Worm (Caenorhabditis elegans): ENCODE data around the gene srh-212.

DNA sequence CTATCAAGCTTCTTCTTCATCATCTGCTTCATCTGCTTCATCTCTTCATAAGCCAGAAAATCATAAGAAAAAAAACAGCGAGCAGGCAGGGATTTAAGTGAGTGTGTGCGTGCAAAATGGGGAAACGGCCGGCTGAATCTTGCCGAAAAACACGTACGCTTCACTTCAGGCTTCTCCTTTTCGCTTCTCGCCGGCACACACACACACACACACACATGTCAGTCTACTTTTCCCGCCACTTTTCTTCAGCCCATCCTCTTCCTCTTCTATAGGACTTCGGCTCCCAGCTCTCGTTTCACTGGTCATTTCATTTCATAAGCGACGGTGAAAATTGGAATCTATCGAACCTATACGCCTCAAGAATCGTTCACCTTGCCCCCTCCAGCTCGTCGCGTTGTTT, 17.7 kb downstream of the srh-212 start:
- TF ChIP-seq snpc-4 (tag; optimal IDR thresholded peaks at IDR 0.05) = no peak
- TF ChIP-seq ceh-82 (tag; optimal IDR thresholded peaks at IDR 0.05) = no peak
- no peak for TF ChIP-seq skn-1 (tag; optimal IDR thresholded peaks at IDR 0.05)
- no peak for TF ChIP-seq ceh-28 (tag; optimal IDR thresholded peaks at IDR 0.05)
- TF ChIP-seq egl-27 (tag; optimal IDR thresholded peaks at IDR 0.05) = no peak
- no peak for TF ChIP-seq ZK546.5 (tag; optimal IDR thresholded peaks at IDR 0.05)
- no peak for TF ChIP-seq ama-1 (optimal IDR thresholded peaks at IDR 0.05)
- no peak for TF ChIP-seq lin-15B (tag; optimal IDR thresholded peaks at IDR 0.05)
- no peak for TF ChIP-seq pqm-1 (tag; optimal IDR thresholded peaks at IDR 0.05)
- TF ChIP-seq nhr-11 (tag; optimal IDR thresholded peaks at IDR 0.05) = no peak
- TF ChIP-seq zag-1 (tag; optimal IDR thresholded peaks at IDR 0.05) = no peak
